Worm (Caenorhabditis elegans) whole organism, late embryonic: ENCODE measurements around the gene srx-12.

Source experiments
- C08G9.2 ChIP-seq: sonication (generic microtip); optimal IDR thresholded peaks from 2 replicates; lab custom pipeline; 2016; ENCODE audit warnings: mild to moderate bottlenecking, missing genetic modification characterization, moderate library complexity, missing compliant biosample characterization
- F13H6.1 ChIP-seq: sonication (generic microtip); optimal IDR thresholded peaks from 2 replicates; lab custom pipeline; 2016; ENCODE audit warnings: missing genetic modification characterization, missing compliant biosample characterization
- K02D7.2 ChIP-seq: sonication (generic microtip); optimal IDR thresholded peaks from 2 replicates; lab custom pipeline; 2017; ENCODE audit warnings: mild to moderate bottlenecking, missing genetic modification characterization, missing compliant biosample characterization
- K09A11.1 ChIP-seq: sonication (generic microtip); optimal IDR thresholded peaks from 2 replicates; lab custom pipeline; 2017; ENCODE audit warnings: antibody characterized with exemption, mild to moderate bottlenecking, missing genetic modification characterization, missing compliant biosample characterization; ENCODE audit not compliant: insufficient read depth
- T23F11.4 ChIP-seq: fragments of 200-800 bp; sonication (Bioruptor generic); optimal IDR thresholded peaks from 2 replicates; lab custom pipeline; 2018; ENCODE audit warnings: mild to moderate bottlenecking, missing genetic modification characterization, missing compliant biosample characterization
- Y22D7AL.16 ChIP-seq: sonication (generic microtip); optimal IDR thresholded peaks from 2 replicates; lab custom pipeline; 2016; ENCODE audit warnings: missing genetic modification characterization, missing compliant biosample characterization
- ceh-18 ChIP-seq: sonication (generic microtip); optimal IDR thresholded peaks from 2 replicates; lab custom pipeline; 2016; ENCODE audit warnings: missing genetic modification characterization, missing compliant biosample characterization
- ceh-22 ChIP-seq: sonication (generic microtip); optimal IDR thresholded peaks from 2 replicates; lab custom pipeline; 2017; ENCODE audit warnings: missing biosample characterization, missing genetic modification characterization
- ceh-24 ChIP-seq: sonication (generic microtip); optimal IDR thresholded peaks from 2 replicates; lab custom pipeline; 2016; ENCODE audit warnings: mild to moderate bottlenecking, missing genetic modification characterization, missing compliant biosample characterization
- ceh-30 ChIP-seq: fragments of 150-350 bp; optimal IDR thresholded peaks from 2 replicates; lab custom pipeline; 2014; ENCODE audit warnings: missing biosample characterization, missing genetic modification characterization
- ceh-31 ChIP-seq: sonication (generic microtip); optimal IDR thresholded peaks from 2 replicates; lab custom pipeline; 2016; ENCODE audit warnings: missing genetic modification characterization, missing compliant biosample characterization
- ceh-34 ChIP-seq: sonication (generic microtip); optimal IDR thresholded peaks from 2 replicates; lab custom pipeline; 2016; ENCODE audit warnings: mild to moderate bottlenecking, missing genetic modification characterization, missing compliant biosample characterization
- ceh-9 ChIP-seq: sonication (generic microtip); optimal IDR thresholded peaks from 2 replicates; lab custom pipeline; 2016; ENCODE audit warnings: mild to moderate bottlenecking, missing genetic modification characterization, inconsistent platforms, missing compliant biosample characterization
- elt-2 ChIP-seq: sonication (generic microtip); optimal IDR thresholded peaks from 2 replicates; lab custom pipeline; 2016; ENCODE audit warnings: missing genetic modification reagents, missing genetic modification characterization, missing compliant biosample characterization
- elt-4 ChIP-seq: sonication (generic microtip); optimal IDR thresholded peaks from 2 replicates; lab custom pipeline; 2016; ENCODE audit warnings: missing genetic modification characterization, missing compliant biosample characterization
- fkh-10 ChIP-seq: fragments of 150-350 bp; optimal IDR thresholded peaks from 2 replicates; lab custom pipeline; 2014; ENCODE audit warnings: missing biosample characterization, missing genetic modification reagents, missing genetic modification characterization
- fkh-6 ChIP-seq: sonication (generic microtip); optimal IDR thresholded peaks from 2 replicates; lab custom pipeline; 2016; ENCODE audit warnings: missing genetic modification characterization, missing compliant biosample characterization
- gmeb-2 ChIP-seq: sonication (generic microtip); optimal IDR thresholded peaks from 2 replicates; lab custom pipeline; 2016; ENCODE audit warnings: missing genetic modification characterization, inconsistent platforms, missing compliant biosample characterization
- hlh-13 ChIP-seq: fragments of 200-800 bp; sonication (Bioruptor generic); optimal IDR thresholded peaks from 2 replicates; lab custom pipeline; 2018; ENCODE audit warnings: mild to moderate bottlenecking, missing genetic modification characterization, missing compliant biosample characterization
- hlh-15 ChIP-seq: sonication (generic microtip); optimal IDR thresholded peaks from 2 replicates; lab custom pipeline; 2016; ENCODE audit warnings: missing genetic modification characterization, missing compliant biosample characterization
- hlh-6 ChIP-seq: sonication (generic microtip); optimal IDR thresholded peaks from 2 replicates; lab custom pipeline; 2016; ENCODE audit warnings: missing genotype, missing genetic modification characterization, missing compliant biosample characterization
- lim-6 ChIP-seq: sonication (generic microtip); optimal IDR thresholded peaks from 2 replicates; lab custom pipeline; 2016; ENCODE audit warnings: missing genetic modification characterization, missing compliant biosample characterization
- lin-11 ChIP-seq: fragments of 200-800 bp; sonication (Bioruptor generic); optimal IDR thresholded peaks from 2 replicates; lab custom pipeline; 2018; ENCODE audit warnings: mild to moderate bottlenecking, missing genetic modification characterization, missing compliant biosample characterization
- madf-2 ChIP-seq: sonication (generic microtip); optimal IDR thresholded peaks from 2 replicates; lab custom pipeline; 2017; ENCODE audit warnings: missing genetic modification characterization, missing compliant biosample characterization
- nfya-1 ChIP-seq: sonication (generic microtip); optimal IDR thresholded peaks from 2 replicates; lab custom pipeline; 2017; ENCODE audit warnings: missing genetic modification characterization, mild to moderate bottlenecking, missing compliant biosample characterization, antibody characterized with exemption, moderate library complexity
- nhr-232 ChIP-seq: sonication (generic microtip); optimal IDR thresholded peaks from 2 replicates; lab custom pipeline; 2016; ENCODE audit warnings: missing genetic modification characterization, missing compliant biosample characterization
- npax-4 ChIP-seq: sonication (generic microtip); optimal IDR thresholded peaks from 2 replicates; lab custom pipeline; 2016; ENCODE audit warnings: missing genetic modification characterization, missing compliant biosample characterization
- pag-3 ChIP-seq: sonication (generic microtip); optimal IDR thresholded peaks from 2 replicates; lab custom pipeline; 2016; ENCODE audit warnings: missing compliant biosample characterization, missing genetic modification characterization, borderline replicate concordance
- pat-9 ChIP-seq: fragments of 200-800 bp; sonication (Bioruptor generic); optimal IDR thresholded peaks from 2 replicates; lab custom pipeline; 2018; ENCODE audit warnings: mild to moderate bottlenecking, missing genetic modification characterization, moderate library complexity, missing compliant biosample characterization
- pax-1 ChIP-seq: fragments of 150-350 bp; optimal IDR thresholded peaks from 2 replicates; lab custom pipeline; 2014; ENCODE audit warnings: missing biosample characterization, missing genetic modification characterization
- pha-2 ChIP-seq: sonication (generic microtip); optimal IDR thresholded peaks from 2 replicates; lab custom pipeline; 2017; ENCODE audit warnings: mild to moderate bottlenecking, missing genetic modification characterization, missing compliant biosample characterization
- pqm-1 ChIP-seq: sonication (generic microtip); optimal IDR thresholded peaks from 2 replicates; lab custom pipeline; 2016; ENCODE audit warnings: missing genetic modification characterization, missing compliant biosample characterization
- rnt-1 ChIP-seq: sonication (generic microtip); optimal IDR thresholded peaks from 2 replicates; lab custom pipeline; 2016; ENCODE audit warnings: missing genetic modification characterization, missing compliant biosample characterization
- sox-2 ChIP-seq: fragments of 200-800 bp; sonication (Bioruptor generic); IDR thresholded peaks from 2 replicates; pipeline ENCODE4 v1.3.6; 2022; ENCODE audit warnings: missing genetic modification reagents, missing genetic modification characterization, missing compliant biosample characterization
- tbx-2 ChIP-seq: sonication (generic microtip); optimal IDR thresholded peaks from 2 replicates; lab custom pipeline; 2016; ENCODE audit warnings: missing genetic modification characterization, missing compliant biosample characterization
- ttx-3 ChIP-seq: sonication (generic microtip); optimal IDR thresholded peaks from 2 replicates; lab custom pipeline; 2016; ENCODE audit warnings: missing genetic modification reagents, missing genetic modification characterization, missing compliant biosample characterization
- unc-3 ChIP-seq, 2 experiments: fragments of 200-800 bp in 1 of 2; sonication (Bioruptor generic) in 1 of 2; sonication (generic microtip) in 1 of 2; conservative IDR thresholded peaks in 1 of 2; optimal IDR thresholded peaks in 1 of 2; 2 replicates each; pipeline versions ENCODE4 v1.3.6 to Lab custom; 2016 to 2022; ENCODE audit warnings: missing compliant biosample characterization in 2 of 2, missing genetic modification characterization in 2 of 2, missing genetic modification reagents in 1 of 2
- unc-42 ChIP-seq: sonication (generic microtip); optimal IDR thresholded peaks from 2 replicates; lab custom pipeline; 2016; ENCODE audit warnings: missing genotype, missing genetic modification characterization, missing compliant biosample characterization
- unc-86 ChIP-seq: sonication (generic microtip); optimal IDR thresholded peaks from 2 replicates; lab custom pipeline; 2016; ENCODE audit warnings: missing genetic modification characterization, missing compliant biosample characterization
- ztf-16 ChIP-seq: sonication (generic microtip); optimal IDR thresholded peaks from 2 replicates; lab custom pipeline; 2017; ENCODE audit warnings: missing genetic modification characterization, missing compliant biosample characterization

The srx-12 gene

ce11 chrIV:1070383-1070782, 24.6 kb downstream of the srx-12 start:
- TF ChIP-seq pqm-1 (tag; lab: Kevin White, UChicago) (no peak), ceh-18 (tag; lab: Kevin White, UChicago) (peak; percentile 54), unc-42 (tag; lab: Kevin White, UChicago) (peak; percentile 36), nfya-1 (tag; lab: Kevin White, UChicago) (peak; percentile 34), tbx-2 (peak; percentile 9), F13H6.1 (peak; percentile 93), ceh-9 (tag; lab: Kevin White, UChicago) (no peak), ceh-31 (peak; percentile 59), C08G9.2 (tag; lab: Kevin White, UChicago) (no peak)

- TF ChIP-seq pax-1 (tag; lab: Kevin White, UChicago) (no peak), nfya-1 (tag; lab: Kevin White, UChicago) (no peak), sox-2 (GFP tag; lab: Robert Waterston, UW) (no peak), ztf-16 (tag; lab: Kevin White, UChicago) (no peak), elt-4 (tag; lab: Kevin White, UChicago) (no peak), T23F11.4 (GFP tag; lab: Kevin White, UChicago) (no peak), fkh-6 (tag; lab: Kevin White, UChicago) (no peak), gmeb-2 (no peak), ceh-24 (tag; lab: Kevin White, UChicago) (no peak), lin-11 (tag; lab: Kevin White, UChicago) (no peak), hlh-6 (tag; lab: Kevin White, UChicago) (no peak), pag-3 (tag; lab: Kevin White, UChicago) (no peak), C08G9.2 (tag; lab: Kevin White, UChicago) (no peak), hlh-13 (GFP tag; lab: Kevin White, UChicago) (no peak), lim-6 (tag; lab: Kevin White, UChicago) (no peak)
These were observed 28.3 kb downstream of the srx-12 start for ce11 chrIV:1074069-1074468.

ce11 chrIV:1075484-1075883, 29.7 kb downstream of the srx-12 start:
- no peak for TF ChIP-seq K09A11.1
- no peak for TF ChIP-seq npax-4
- TF ChIP-seq elt-2: peak; percentile 96

ce11 chrIV:1086913-1087312, 41.1 kb downstream of the srx-12 start, which contains the start of gene csn-4:
TSS of gene csn-4 (minus strand) at chrIV:1087013.
- no peak for TF ChIP-seq fkh-10 (GFP tag; lab: Kevin White, UChicago)
- TF ChIP-seq nhr-232: no peak
- no peak for TF ChIP-seq pag-3 (tag; lab: Kevin White, UChicago)
- TF ChIP-seq pax-1 (tag; lab: Kevin White, UChicago): no peak
- TF ChIP-seq, all 69 proteins: peak for 0

ce11 chrIV:1093870-1094564, 48.2 kb downstream of the srx-12 start, which contains the start of the genes cct-8 and Y55F3AR.2:
TSS of gene cct-8 (minus strand) at chrIV:1093920.
TSS of gene Y55F3AR.2 (plus strand) at chrIV:1094541.
- no peak for TF ChIP-seq elt-4 (tag; lab: Kevin White, UChicago)
- peak; percentile 88 for TF ChIP-seq unc-86 (tag; lab: Kevin White, UChicago)
- TF ChIP-seq T23F11.4 (GFP tag; lab: Kevin White, UChicago): peak; percentile 44
- peak; percentile 42 for TF ChIP-seq lin-11 (tag; lab: Kevin White, UChicago)
- no peak for TF ChIP-seq F13H6.1
- peak; percentile 51; the same call in 1 of the 2 replicates for TF ChIP-seq unc-3 (GFP tag; conservative IDR thresholded peaks at IDR 0.05; lab: Robert Waterston, UW)
- peak; percentile 53 for TF ChIP-seq unc-3 (tag; optimal IDR thresholded peaks at IDR 0.05; lab: Kevin White, UChicago)
- no peak for TF ChIP-seq hlh-15
- TF ChIP-seq ceh-34: peak; percentile 72
- peak; percentile 75 for TF ChIP-seq sox-2 (GFP tag; lab: Robert Waterston, UW)
- TF ChIP-seq K02D7.2: no peak
- peak; percentile 76 for TF ChIP-seq ceh-31
- TF ChIP-seq Y22D7AL.16 (tag; lab: Kevin White, UChicago): no peak
- no peak for TF ChIP-seq pqm-1 (tag; lab: Kevin White, UChicago)
- TF ChIP-seq rnt-1: peak; percentile 67
- TF ChIP-seq nhr-232: no peak
- no peak for TF ChIP-seq ceh-9 (tag; lab: Kevin White, UChicago)
- peak; percentile 66 for TF ChIP-seq ttx-3
- no peak for TF ChIP-seq npax-4
- TF ChIP-seq ceh-18 (tag; lab: Kevin White, UChicago): peak; percentile 80
- TF ChIP-seq madf-2: peak; percentile 71
- TF ChIP-seq pat-9 (tag; lab: Kevin White, UChicago): peak; percentile 60
- no peak for TF ChIP-seq ceh-30 (tag; lab: Kevin White, UChicago)
- peak; percentile 72 for TF ChIP-seq ztf-16 (tag; lab: Kevin White, UChicago)
- peak; percentile 81 for TF ChIP-seq tbx-2
- TF ChIP-seq ceh-22 (tag; lab: Kevin White, UChicago): no peak
- no peak for TF ChIP-seq hlh-13 (GFP tag; lab: Kevin White, UChicago)
- TF ChIP-seq pha-2: peak; percentile 46
